Worm (Caenorhabditis elegans) whole organism, L2 larva: ENCODE results near the gene str-114.

ENCODE experiments used
- R02D3.7 ChIP-seq: fragments of 150-350 bp; optimal IDR thresholded peaks from 2 replicates; lab custom pipeline; 2014; ENCODE audit warnings: missing biosample characterization, missing genetic modification characterization
- alr-1 ChIP-seq: fragments of 150-350 bp; optimal IDR thresholded peaks from 2 replicates; lab custom pipeline; 2014; ENCODE audit warnings: missing biosample characterization, missing genetic modification characterization
- ama-1 ChIP-seq: fragments of 150-350 bp; optimal IDR thresholded peaks from 2 replicates; lab custom pipeline; 2018; ENCODE audit warnings: inconsistent platforms
- crh-2 ChIP-seq: sonication (generic microtip); optimal IDR thresholded peaks from 2 replicates; lab custom pipeline; 2017; ENCODE audit warnings: missing biosample characterization, missing genetic modification characterization
- elt-1 ChIP-seq: fragments of 150-350 bp; optimal IDR thresholded peaks from 2 replicates; lab custom pipeline; 2014; ENCODE audit warnings: missing biosample characterization, missing genetic modification characterization
- fos-1 ChIP-seq: fragments of 150-350 bp; optimal IDR thresholded peaks from 2 replicates; lab custom pipeline; 2014; ENCODE audit warnings: missing biosample characterization, missing genetic modification characterization
- lin-13 ChIP-seq: fragments of 150-350 bp; optimal IDR thresholded peaks from 2 replicates; lab custom pipeline; 2014; ENCODE audit warnings: missing biosample characterization, missing genetic modification reagents, missing genetic modification characterization
- nhr-11 ChIP-seq: fragments of 150-350 bp; optimal IDR thresholded peaks from 2 replicates; lab custom pipeline; 2014; ENCODE audit warnings: missing biosample characterization, missing genetic modification characterization
- nhr-77 ChIP-seq: fragments of 150-350 bp; optimal IDR thresholded peaks from 2 replicates; lab custom pipeline; 2014; ENCODE audit warnings: missing biosample characterization, missing genetic modification characterization
- unc-55 ChIP-seq: fragments of 150-350 bp; sonication (generic microtip); optimal IDR thresholded peaks from 3 replicates; lab custom pipeline; 2014; ENCODE audit warnings: missing biosample characterization, missing genetic modification reagents, missing genetic modification characterization
- zag-1 ChIP-seq: fragments of 150-350 bp; optimal IDR thresholded peaks from 2 replicates; lab custom pipeline; 2014; ENCODE audit warnings: missing biosample characterization, missing genetic modification characterization
- ztf-11 ChIP-seq: sonication (generic microtip); optimal IDR thresholded peaks from 2 replicates; lab custom pipeline; 2017; ENCODE audit warnings: missing biosample characterization, missing genetic modification characterization

- TF ChIP-seq unc-55 (GFP tag; lab: Kevin White, UChicago) (no peak), ama-1 (no peak), crh-2 (tag; lab: Kevin White, UChicago) (no peak), R02D3.7 (tag; lab: Kevin White, UChicago) (no peak), lin-13 (no peak), ztf-11 (tag; lab: Kevin White, UChicago) (no peak), elt-1 (tag; lab: Kevin White, UChicago) (no peak), nhr-77 (no peak), fos-1 (tag; lab: Kevin White, UChicago) (no peak), zag-1 (tag; lab: Kevin White, UChicago) (no peak), nhr-11 (tag; lab: Kevin White, UChicago) (no peak), alr-1 (tag; lab: Kevin White, UChicago) (no peak)
Measured at ce11 chrV:3600570-3600969, 49.0 kb upstream of the str-114 start, which contains the start of gene T22F3.7.
